Worm (Caenorhabditis elegans) whole organism, L4 larva: Measurements from ENCODE around the gene phf-31.

Source experiments
- D1046.2 ChIP-seq: fragments of 200-800 bp; sonication (Bioruptor generic); IDR thresholded peaks from 2 replicates; pipeline ENCODE4 v1.3.6; 2022; ENCODE audit warnings: missing genetic modification characterization, missing compliant biosample characterization
- F10B5.3 ChIP-seq: sonication (generic microtip); optimal IDR thresholded peaks from 2 replicates; lab custom pipeline; 2016; ENCODE audit warnings: mild to moderate bottlenecking, missing genetic modification characterization, missing compliant biosample characterization
- F26F4.8 ChIP-seq: fragments of 200-800 bp; sonication (Bioruptor generic); conservative IDR thresholded peaks from 2 replicates; pipeline ENCODE4 v1.3.6; 2022; ENCODE audit warnings: missing genetic modification characterization, missing compliant biosample characterization
- F49E8.2 ChIP-seq: sonication (generic microtip); optimal IDR thresholded peaks from 2 replicates; lab custom pipeline; 2016; ENCODE audit warnings: missing compliant biosample characterization, mild to moderate bottlenecking, missing genetic modification characterization, borderline replicate concordance
- T26A8.4 ChIP-seq: fragments of 200-800 bp; sonication (Bioruptor generic); IDR thresholded peaks from 2 replicates; pipeline ENCODE4 v1.3.6; 2022; ENCODE audit warnings: missing genetic modification characterization, missing compliant biosample characterization
- Y105C5A.15 ChIP-seq: fragments of 200-800 bp; sonication (Bioruptor generic); IDR thresholded peaks from 2 replicates; pipeline ENCODE4 v1.3.6; 2022; ENCODE audit warnings: missing genetic modification characterization, missing compliant biosample characterization
- Y5F2A.4 ChIP-seq: fragments of 200-800 bp; sonication (Bioruptor generic); optimal IDR thresholded peaks from 2 replicates; lab custom pipeline; 2018; ENCODE audit warnings: mild to moderate bottlenecking, missing genetic modification characterization, missing compliant biosample characterization
- ZK337.2 ChIP-seq: fragments of 200-800 bp; sonication (Bioruptor generic); IDR thresholded peaks from 2 replicates; pipeline ENCODE4 v1.3.6; 2022; ENCODE audit warnings: missing genetic modification reagents, missing genetic modification characterization, missing compliant biosample characterization
- ZK546.5 ChIP-seq, 2 experiments: sonication (generic microtip); optimal IDR thresholded peaks; 2 replicates each; lab custom pipeline; 2017; ENCODE audit warnings: missing biosample characterization in 2 of 2, missing genetic modification characterization in 2 of 2
- aha-1 ChIP-seq: fragments of 150-350 bp; peaks from one replicate; lab custom pipeline; 2014; ENCODE audit warnings: missing biosample characterization, missing genetic modification characterization
- aly-2 ChIP-seq: sonication (generic microtip); optimal IDR thresholded peaks from 2 replicates; lab custom pipeline; 2018; ENCODE audit warnings: missing biosample characterization, missing genetic modification characterization
- ama-1 ChIP-seq: fragments of 150-350 bp; optimal IDR thresholded peaks from 2 replicates; lab custom pipeline; 2014; ENCODE audit warnings: inconsistent platforms, mixed read lengths
- ceh-20 ChIP-seq: fragments of 200-800 bp; sonication (Bioruptor generic); IDR thresholded peaks from 2 replicates; pipeline ENCODE4 v1.3.6; 2022; ENCODE audit warnings: missing genetic modification reagents, missing genetic modification characterization, missing compliant biosample characterization
- ceh-44 ChIP-seq: fragments of 200-800 bp; sonication (Bioruptor generic); IDR thresholded peaks from 2 replicates; pipeline ENCODE4 v1.3.6; 2022; ENCODE audit warnings: missing genetic modification reagents, missing genetic modification characterization, missing compliant biosample characterization
- ces-1 ChIP-seq: fragments of 150-350 bp; sonication (generic microtip); optimal IDR thresholded peaks from 4 replicates; lab custom pipeline; 2014; ENCODE audit warnings: missing biosample characterization, missing genetic modification reagents, missing genetic modification characterization
- cey-2 ChIP-seq: sonication (generic microtip); optimal IDR thresholded peaks from 3 replicates; lab custom pipeline; 2017; ENCODE audit warnings: missing genetic modification characterization, mild to moderate bottlenecking, missing compliant biosample characterization, antibody characterized with exemption, borderline replicate concordance; ENCODE audit not compliant: insufficient read depth
- daf-16 ChIP-seq, 3 experiments: sonication (generic microtip); optimal IDR thresholded peaks; 2 replicates each; lab custom pipeline; 2016 to 2017; ENCODE audit warnings: missing genetic modification characterization in 3 of 3, missing genetic modification reagents in 3 of 3, mild to moderate bottlenecking in 2 of 3, missing compliant biosample characterization in 2 of 3, missing biosample characterization in 1 of 3, moderate library complexity in 1 of 3
- daf-8 ChIP-seq: fragments of 200-800 bp; sonication (Bioruptor generic); IDR thresholded peaks from 2 replicates; pipeline ENCODE4 v1.3.6; 2022; ENCODE audit warnings: missing genetic modification characterization, missing compliant biosample characterization
- dmd-6 ChIP-seq: fragments of 200-800 bp; sonication (Bioruptor generic); IDR thresholded peaks from 2 replicates; pipeline ENCODE4 v1.3.6; 2022; ENCODE audit warnings: missing genetic modification reagents, missing genetic modification characterization, missing compliant biosample characterization
- duxl-1 ChIP-seq: sonication (generic microtip); optimal IDR thresholded peaks from 2 replicates; lab custom pipeline; 2016; ENCODE audit warnings: mild to moderate bottlenecking, missing genetic modification characterization, moderate library complexity, missing compliant biosample characterization; ENCODE audit not compliant: poor library complexity
- dve-1 ChIP-seq: sonication (generic microtip); optimal IDR thresholded peaks from 2 replicates; lab custom pipeline; 2017; ENCODE audit warnings: antibody characterized with exemption, mild to moderate bottlenecking, missing genetic modification characterization, missing compliant biosample characterization; ENCODE audit not compliant: insufficient read depth
- egl-43 ChIP-seq: fragments of 200-800 bp; sonication (Bioruptor generic); IDR thresholded peaks from 2 replicates; pipeline ENCODE4 v1.3.6; 2022; ENCODE audit warnings: missing genetic modification reagents, missing genetic modification characterization, missing compliant biosample characterization
- fkh-10 ChIP-seq: fragments of 150-350 bp; optimal IDR thresholded peaks from 2 replicates; lab custom pipeline; 2014; ENCODE audit warnings: missing biosample characterization, missing genetic modification reagents, missing genetic modification characterization
- hlh-11 ChIP-seq: fragments of 200-800 bp; sonication (Bioruptor generic); optimal IDR thresholded peaks from 2 replicates; lab custom pipeline; 2018; ENCODE audit warnings: mild to moderate bottlenecking, missing genetic modification characterization, missing compliant biosample characterization
- hlh-30 ChIP-seq: sonication (generic microtip); optimal IDR thresholded peaks from 2 replicates; lab custom pipeline; 2017; ENCODE audit warnings: antibody characterized with exemption, mild to moderate bottlenecking, missing genetic modification characterization, missing compliant biosample characterization; ENCODE audit not compliant: insufficient read depth
- hmg-1.1 ChIP-seq: fragments of 200-800 bp; sonication (Bioruptor generic); IDR thresholded peaks from 2 replicates; pipeline ENCODE4 v1.3.6; 2022; ENCODE audit warnings: missing genetic modification reagents, missing genetic modification characterization, missing compliant biosample characterization
- jun-1 ChIP-seq: fragments of 150-350 bp; optimal IDR thresholded peaks from 2 replicates; lab custom pipeline; 2014; ENCODE audit warnings: missing biosample characterization, missing genetic modification reagents, missing genetic modification characterization
- lin-1 ChIP-seq: fragments of 200-800 bp; sonication (Bioruptor generic); IDR thresholded peaks from 2 replicates; pipeline ENCODE4 v1.3.6; 2022; ENCODE audit warnings: missing genetic modification reagents, missing genetic modification characterization, missing compliant biosample characterization
- lin-13 ChIP-seq: fragments of 150-350 bp; optimal IDR thresholded peaks from 2 replicates; lab custom pipeline; 2014; ENCODE audit warnings: missing biosample characterization, missing genetic modification reagents, missing genetic modification characterization
- lin-39 ChIP-seq: fragments of 150-350 bp; optimal IDR thresholded peaks from 2 replicates; lab custom pipeline; 2014; ENCODE audit warnings: missing biosample characterization, missing genetic modification reagents, missing genetic modification characterization
- lir-3 ChIP-seq: sonication (generic microtip); optimal IDR thresholded peaks from 2 replicates; lab custom pipeline; 2016; ENCODE audit warnings: mild to moderate bottlenecking, missing genetic modification characterization, missing compliant biosample characterization
- lsy-2 ChIP-seq, 2 experiments: fragments of 150-350 bp in 1 of 2; sonication (generic microtip) in 1 of 2; optimal IDR thresholded peaks; 2 replicates each; lab custom pipeline; 2014 to 2017; ENCODE audit warnings: missing biosample characterization in 2 of 2, missing genetic modification characterization in 2 of 2
- madf-5 ChIP-seq, 2 experiments: fragments of 200-800 bp; sonication (Bioruptor generic); IDR thresholded peaks; 2 replicates each; pipeline ENCODE4 v1.3.6; 2022; ENCODE audit warnings: missing compliant biosample characterization in 2 of 2, missing genetic modification characterization in 2 of 2
- mep-1 ChIP-seq: fragments of 150-350 bp; sonication (generic microtip); optimal IDR thresholded peaks from 3 replicates; lab custom pipeline; 2014; ENCODE audit warnings: missing biosample characterization, missing genetic modification characterization
- nhr-11 ChIP-seq: fragments of 150-350 bp; optimal IDR thresholded peaks from 2 replicates; lab custom pipeline; 2014; ENCODE audit warnings: missing biosample characterization, missing genetic modification characterization
- nhr-111 ChIP-seq: fragments of 200-800 bp; sonication (Bioruptor generic); optimal IDR thresholded peaks from 2 replicates; lab custom pipeline; 2018; ENCODE audit warnings: mild to moderate bottlenecking, missing genetic modification characterization, missing compliant biosample characterization
- nhr-28 ChIP-seq: fragments of 150-350 bp; optimal IDR thresholded peaks from 2 replicates; lab custom pipeline; 2014; ENCODE audit warnings: missing biosample characterization, missing genetic modification characterization
- pha-4 ChIP-seq, 2 experiments: fragments of 150-350 bp in 1 of 2; fragments of 200-800 bp in 1 of 2; sonication (Bioruptor generic) in 1 of 2; IDR thresholded peaks in 1 of 2; optimal IDR thresholded peaks in 1 of 2; 2 replicates each; pipeline versions ENCODE4 v1.3.6 to Lab custom; 2014 to 2022; ENCODE audit warnings: missing genetic modification characterization in 2 of 2, missing genetic modification reagents in 2 of 2, missing biosample characterization in 1 of 2, missing compliant biosample characterization in 1 of 2
- rbr-2 ChIP-seq: sonication (generic microtip); optimal IDR thresholded peaks from 2 replicates; lab custom pipeline; 2016; ENCODE audit warnings: missing genotype, missing genetic modification characterization, missing compliant biosample characterization
- saeg-2 ChIP-seq: fragments of 200-800 bp; sonication (Bioruptor generic); IDR thresholded peaks from 2 replicates; pipeline ENCODE4 v1.3.6; 2022; ENCODE audit warnings: missing genetic modification reagents, missing genetic modification characterization, missing compliant biosample characterization
- snpc-4 ChIP-seq: fragments of 150-350 bp; optimal IDR thresholded peaks from 2 replicates; lab custom pipeline; 2014; ENCODE audit warnings: missing biosample characterization, missing genetic modification characterization
- spr-1 ChIP-seq: sonication (generic microtip); optimal IDR thresholded peaks from 2 replicates; lab custom pipeline; 2016; ENCODE audit warnings: mild to moderate bottlenecking, missing genetic modification characterization, missing compliant biosample characterization
- tra-1 ChIP-seq: fragments of 200-800 bp; sonication (Bioruptor generic); IDR thresholded peaks from 2 replicates; pipeline ENCODE4 v1.3.6; 2022; ENCODE audit warnings: missing genetic modification reagents, missing genetic modification characterization, missing compliant biosample characterization
- unc-130 ChIP-seq: sonication (generic microtip); optimal IDR thresholded peaks from 2 replicates; lab custom pipeline; 2016; ENCODE audit warnings: missing genetic modification reagents, missing genetic modification characterization, missing compliant biosample characterization
- unc-62 ChIP-seq, 3 experiments: fragments of 150-350 bp in 1 of 3; sonication (generic microtip); optimal IDR thresholded peaks in 2 of 3; peaks in 1 of 3; 1 replicate in 1 of 3; 2 replicates in 2 of 3; lab custom pipeline; 2014 to 2017; ENCODE audit warnings: missing biosample characterization in 3 of 3, missing genetic modification characterization in 3 of 3, missing genetic modification reagents in 3 of 3, missing genotype in 1 of 3
- vab-7 ChIP-seq: fragments of 200-800 bp; sonication (Bioruptor generic); IDR thresholded peaks from 2 replicates; pipeline ENCODE4 v1.3.6; 2022; ENCODE audit warnings: missing genetic modification reagents, missing genetic modification characterization, missing compliant biosample characterization
- zfp-3 ChIP-seq: fragments of 200-800 bp; sonication (Bioruptor generic); conservative IDR thresholded peaks from 2 replicates; pipeline ENCODE4 v1.3.6; 2022; ENCODE audit warnings: missing genetic modification reagents, missing genetic modification characterization, missing compliant biosample characterization
- zip-11 ChIP-seq: fragments of 200-800 bp; sonication (Bioruptor generic); IDR thresholded peaks from 2 replicates; pipeline ENCODE4 v1.3.6; 2022; ENCODE audit warnings: missing genetic modification characterization, missing compliant biosample characterization
- zip-2 ChIP-seq: fragments of 150-350 bp; optimal IDR thresholded peaks from 2 replicates; lab custom pipeline; 2014; ENCODE audit warnings: missing biosample characterization, missing genetic modification characterization
- ztf-7 ChIP-seq: fragments of 150-350 bp; optimal IDR thresholded peaks from 2 replicates; lab custom pipeline; 2014; ENCODE audit warnings: missing biosample characterization, missing genetic modification characterization

phf-31 gene

DNA sequence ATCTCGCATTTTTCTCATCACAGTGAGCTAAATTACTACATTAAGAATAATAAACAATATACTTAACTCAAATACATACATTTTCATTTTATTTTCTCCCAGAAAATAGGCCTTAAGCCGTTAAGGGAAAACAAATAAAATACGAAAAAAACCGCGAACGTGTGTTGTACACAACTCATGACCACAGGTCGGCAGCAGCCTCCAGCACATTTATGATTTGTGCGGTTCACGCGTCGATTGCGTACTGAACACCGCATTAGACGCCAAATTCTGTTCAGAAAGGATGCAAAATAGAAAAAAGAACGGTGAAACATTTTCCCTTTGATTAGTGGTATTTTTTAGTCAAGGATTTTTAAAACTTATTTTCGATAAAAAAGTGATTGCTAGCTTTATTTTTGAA is 2.6 kb upstream of the phf-31 start (continued):
- no peak for TF ChIP-seq snpc-4 (tag; lab: Kevin White, UChicago)
- TF ChIP-seq zip-2 (tag; lab: Kevin White, UChicago), result no peak
- no peak for TF ChIP-seq jun-1 (tag; lab: Kevin White, UChicago)
- no peak for TF ChIP-seq cey-2 (tag; lab: Kevin White, UChicago)
- TF ChIP-seq ces-1, result no peak
- no peak for TF ChIP-seq zfp-3 (GFP tag; lab: Robert Waterston, UW)
- TF ChIP-seq fkh-10 (GFP tag; lab: Kevin White, UChicago), result no peak
- TF ChIP-seq dmd-6 (GFP tag; lab: Robert Waterston, UW), result peak; percentile 73
- no peak for TF ChIP-seq ztf-7 (tag; lab: Kevin White, UChicago)
- TF ChIP-seq lin-13, result no peak
- no peak for TF ChIP-seq unc-62 (GFP tag; optimal IDR thresholded peaks at IDR 0.05 in 1 of 2; lab: Kevin White, UChicago)
- TF ChIP-seq unc-62 (tag; optimal IDR thresholded peaks at IDR 0.05; lab: Kevin White, UChicago), result no peak
- no peak for TF ChIP-seq daf-8 (GFP tag; lab: Robert Waterston, UW)
- no peak for TF ChIP-seq ZK337.2 (GFP tag; lab: Robert Waterston, UW)
- no peak for TF ChIP-seq daf-16 (GFP tag; optimal IDR thresholded peaks at IDR 0.05; lab: Kevin White, UChicago)
- peak; percentile 76 for TF ChIP-seq daf-16 (tag; optimal IDR thresholded peaks at IDR 0.05; lab: Kevin White, UChicago)
- no peak for TF ChIP-seq saeg-2 (GFP tag; lab: Robert Waterston, UW)
- TF ChIP-seq F49E8.2 (tag; lab: Kevin White, UChicago), result no peak
- TF ChIP-seq duxl-1 (tag; lab: Kevin White, UChicago), result no peak
- TF ChIP-seq hlh-11, result peak; percentile 87
- TF ChIP-seq pha-4 (GFP tag; IDR thresholded peaks at IDR 0.05; lab: Robert Waterston, UW), result no peak
- TF ChIP-seq pha-4 (tag; optimal IDR thresholded peaks at IDR 0.05; lab: Kevin White, UChicago), result peak; percentile 33
- no peak for TF ChIP-seq ceh-20
- TF ChIP-seq tra-1 (GFP tag; lab: Robert Waterston, UW), result no peak
- TF ChIP-seq lir-3 (tag; lab: Kevin White, UChicago), result no peak
- no peak for TF ChIP-seq nhr-111
- TF ChIP-seq nhr-28, result peak; percentile 90
- TF ChIP-seq ZK546.5 (tag; optimal IDR thresholded peaks at IDR 0.05; lab: Kevin White, UChicago), result no peak
- no peak for TF ChIP-seq Y5F2A.4 (GFP tag; lab: Kevin White, UChicago)
- no peak for TF ChIP-seq ama-1
- no peak for TF ChIP-seq F26F4.8
- no peak for TF ChIP-seq unc-130 (GFP tag; lab: Kevin White, UChicago)
- TF ChIP-seq rbr-2, result peak; percentile 1
- TF ChIP-seq ceh-44, result no peak
- TF ChIP-seq aha-1, result no peak
- peak; percentile 66 for TF ChIP-seq mep-1 (tag; lab: Kevin White, UChicago)
- TF ChIP-seq hmg-1.1 (GFP tag; lab: Robert Waterston, UW), result 0 out of 2 replicates have a peak, but pooled peaks have one; percentile 42
- no peak for TF ChIP-seq Y105C5A.15 (GFP tag; lab: Robert Waterston, UW)
- TF ChIP-seq lsy-2 (tag; optimal IDR thresholded peaks at IDR 0.05; lab: Kevin White, UChicago), result peak in 1 of 2 experiments; percentile 39
- TF ChIP-seq F10B5.3 (tag; lab: Kevin White, UChicago), result no peak
- no peak for TF ChIP-seq lin-39 (tag; lab: Kevin White, UChicago)
- peak; percentile 50 for TF ChIP-seq dve-1
- no peak for TF ChIP-seq egl-43
- no peak for TF ChIP-seq lin-1 (GFP tag; lab: Robert Waterston, UW)
- no peak for TF ChIP-seq aly-2 (tag; lab: Kevin White, UChicago)
- no peak for TF ChIP-seq vab-7 (GFP tag; lab: Robert Waterston, UW)
- TF ChIP-seq D1046.2 (GFP tag; lab: Robert Waterston, UW), result no peak
- TF ChIP-seq zip-11, result no peak
- TF ChIP-seq hlh-30 (tag; lab: Kevin White, UChicago), result peak; percentile 94
- no peak for TF ChIP-seq nhr-11 (tag; lab: Kevin White, UChicago)
- no peak for TF ChIP-seq spr-1 (tag; lab: Kevin White, UChicago)
- no peak for TF ChIP-seq madf-5 (GFP tag; IDR thresholded peaks at IDR 0.05; lab: Robert Waterston, UW)
- no peak for TF ChIP-seq T26A8.4
